Fruit fly (Drosophila melanogaster) whole organism, embryonic: ENCODE results near the gene CG6052.

Experiments used
- ATbp ChIP-seq: fragments of 200-800 bp; sonication (Bioruptor generic); optimal IDR thresholded peaks from 2 replicates; lab custom pipeline; 2017; ENCODE audit warnings: missing biosample characterization, mild to moderate bottlenecking, missing genetic modification characterization, missing genetic modification reagents
- CG14965 ChIP-seq: fragments of 200-800 bp; sonication (Bioruptor generic); optimal IDR thresholded peaks from 2 replicates; lab custom pipeline; 2016; ENCODE audit warnings: missing biosample characterization, missing genetic modification characterization, borderline replicate concordance
- CG7745 ChIP-seq: fragments of 200-800 bp; sonication (Bioruptor generic); optimal IDR thresholded peaks from 2 replicates; lab custom pipeline; 2018; ENCODE audit warnings: missing biosample characterization, mild to moderate bottlenecking, missing genetic modification characterization, moderate library complexity
- Dll ChIP-seq: fragments of 200-800 bp; sonication (Bioruptor generic); IDR thresholded peaks from 4 replicates; pipeline ENCODE4 v1.3.6; 2022; ENCODE audit warnings: missing biosample characterization, missing genetic modification characterization; ENCODE audit not compliant: partially characterized antibody
- Hr51 ChIP-seq, 2 experiments: fragments of 200-800 bp; sonication (Bioruptor generic); optimal IDR thresholded peaks; 2 replicates in 1 of 2; 3 replicates in 1 of 2; lab custom pipeline; 2016 to 2018; ENCODE audit warnings: missing biosample characterization in 2 of 2, missing genetic modification characterization in 2 of 2, mild to moderate bottlenecking in 1 of 2, moderate library complexity in 1 of 2
- Lpt ChIP-seq: fragments of >200 bp; optimal IDR thresholded peaks from 2 replicates; lab custom pipeline; 2018; ENCODE audit warnings: missing biosample characterization, missing genetic modification characterization
- Scr ChIP-seq: fragments of 200-800 bp; sonication (Bioruptor generic); IDR thresholded peaks from 2 replicates; pipeline ENCODE4 v1.3.6; 2022; ENCODE audit warnings: missing biosample characterization, missing genetic modification characterization; ENCODE audit not compliant: partially characterized antibody
- gem ChIP-seq: fragments of 200-800 bp; sonication (Bioruptor generic); optimal IDR thresholded peaks from 2 replicates; lab custom pipeline; 2019; ENCODE audit warnings: missing biosample characterization, mild to moderate bottlenecking, missing genetic modification characterization, moderate library complexity
- kah ChIP-seq: fragments of 200-800 bp; sonication (Bioruptor generic); optimal IDR thresholded peaks from 2 replicates; lab custom pipeline; 2018; ENCODE audit warnings: missing biosample characterization, mild to moderate bottlenecking, missing genetic modification characterization
- lov ChIP-seq, 2 experiments: fragments of 200-800 bp in 1 of 2; fragments of >200 bp in 1 of 2; sonication (Bioruptor generic) in 1 of 2; IDR thresholded peaks in 1 of 2; optimal IDR thresholded peaks in 1 of 2; 2 replicates in 1 of 2; 3 replicates in 1 of 2; pipeline versions ENCODE4 v1.3.6 to Lab custom; 2017 to 2022; ENCODE audit warnings: missing biosample characterization in 1 of 2, missing genetic modification characterization in 1 of 2
- nau ChIP-seq: fragments of 200-800 bp; sonication (Bioruptor generic); optimal IDR thresholded peaks from 3 replicates; lab custom pipeline; 2017; ENCODE audit warnings: missing biosample characterization, mild to moderate bottlenecking, missing genetic modification characterization, missing genetic modification reagents

DNA sequence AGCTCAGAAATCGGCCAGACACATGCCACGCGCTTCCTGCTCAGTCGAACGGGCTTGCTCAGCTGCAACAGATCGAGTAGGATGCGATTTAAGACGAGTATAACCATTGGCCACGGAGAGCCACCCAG is 28.8 kb upstream of the CG6052 start, which contains the start of gene CG32182:
- TF ChIP-seq gem (tag; lab: Kevin White, UChicago), result no peak
- TF ChIP-seq Scr (GFP tag; lab: Robert Waterston, UW), result no peak
- no peak for TF ChIP-seq ATbp
- TF ChIP-seq Lpt (GFP tag; lab: Kevin White, UChicago), result no peak
- no peak for TF ChIP-seq Hr51 (GFP tag; optimal IDR thresholded peaks at IDR 0.05; lab: Kevin White, UChicago)
- no peak for TF ChIP-seq lov (optimal IDR thresholded peaks at IDR 0.05; lab: Kevin White, UChicago)
- TF ChIP-seq lov (GFP tag; IDR thresholded peaks at IDR 0.05; lab: Robert Waterston, UW), result 0 out of 3 replicates have a peak, but pooled peaks have one; percentile 2
- no peak for TF ChIP-seq CG14965 (GFP tag; lab: Kevin White, UChicago)
- TF ChIP-seq Dll, result no peak
- TF ChIP-seq nau (GFP tag; lab: Kevin White, UChicago), result no peak
- no peak for TF ChIP-seq kah (GFP tag; lab: Kevin White, UChicago)
- TF ChIP-seq CG7745 (tag; lab: Kevin White, UChicago), result no peak
